Fruit fly (Drosophila melanogaster) whole organism, adult: Measurements from ENCODE around the gene Jon99Fi.
A peak's percentile ranks its signal among the peaks of the same experiment; 100 is the strongest.

ENCODE experiments used
- CG11617 ChIP-seq: fragments of 200-800 bp; sonication (Bioruptor generic); optimal IDR thresholded peaks from 2 replicates; lab custom pipeline; 2017; ENCODE audit warnings: mild to moderate bottlenecking, missing biosample characterization, missing genetic modification reagents, missing genetic modification characterization
- CG12768 ChIP-seq: fragments of 200-800 bp; sonication (Bioruptor generic); optimal IDR thresholded peaks from 2 replicates; lab custom pipeline; 2017; ENCODE audit warnings: missing biosample characterization, missing genetic modification characterization, mild to moderate bottlenecking, moderate library complexity, missing genetic modification reagents
- CG14711 ChIP-seq: fragments of 200-800 bp; sonication (Bioruptor generic); optimal IDR thresholded peaks from 2 replicates; lab custom pipeline; 2018; ENCODE audit warnings: missing biosample characterization, mild to moderate bottlenecking, missing genetic modification characterization, moderate library complexity
- CG1620 ChIP-seq: fragments of 200-800 bp; sonication (Bioruptor generic); optimal IDR thresholded peaks from 2 replicates; lab custom pipeline; 2016; ENCODE audit warnings: missing biosample characterization, missing genetic modification characterization
- CG33017 ChIP-seq: fragments of 200-800 bp; sonication (Bioruptor generic); optimal IDR thresholded peaks from 2 replicates; lab custom pipeline; 2018; ENCODE audit warnings: missing biosample characterization, mild to moderate bottlenecking, missing genetic modification characterization, moderate library complexity
- CG5204 ChIP-seq: fragments of 200-800 bp; sonication (Bioruptor generic); optimal IDR thresholded peaks from 2 replicates; lab custom pipeline; 2016; ENCODE audit warnings: missing biosample characterization, missing genetic modification characterization
- CG7045 ChIP-seq: fragments of 200-800 bp; sonication (Bioruptor generic); optimal IDR thresholded peaks from 2 replicates; lab custom pipeline; 2017; ENCODE audit warnings: missing biosample characterization, mild to moderate bottlenecking, missing genetic modification characterization
- CG7101 ChIP-seq: fragments of 200-800 bp; sonication (Bioruptor generic); optimal IDR thresholded peaks from 2 replicates; lab custom pipeline; 2018; ENCODE audit warnings: missing biosample characterization, mild to moderate bottlenecking, missing genetic modification characterization, moderate library complexity
- Clk ChIP-seq: fragments of 200-800 bp; sonication (Bioruptor generic); optimal IDR thresholded peaks from 2 replicates; lab custom pipeline; 2017; ENCODE audit warnings: missing biosample characterization, missing genetic modification characterization
- Crg-1 ChIP-seq: fragments of 200-800 bp; sonication (Bioruptor generic); optimal IDR thresholded peaks from 2 replicates; lab custom pipeline; 2016; ENCODE audit warnings: missing biosample characterization, missing genetic modification characterization
- Hr96 ChIP-seq: fragments of 200-800 bp; sonication (Bioruptor generic); optimal IDR thresholded peaks from 2 replicates; lab custom pipeline; 2016; ENCODE audit warnings: missing biosample characterization, missing genetic modification characterization
- Mnt ChIP-seq: fragments of 200-800 bp; sonication (Bioruptor generic); optimal IDR thresholded peaks from 2 replicates; lab custom pipeline; 2016; ENCODE audit warnings: missing biosample characterization, mild to moderate bottlenecking, missing genetic modification characterization
- bab1 ChIP-seq: fragments of 200-800 bp; sonication (Bioruptor generic); optimal IDR thresholded peaks from 3 replicates; lab custom pipeline; 2019; ENCODE audit warnings: missing biosample characterization, mild to moderate bottlenecking, missing genetic modification characterization, moderate library complexity
- cic ChIP-seq: fragments of 200-800 bp; sonication (Bioruptor generic); optimal IDR thresholded peaks from 2 replicates; lab custom pipeline; 2017; ENCODE audit warnings: missing biosample characterization, mild to moderate bottlenecking, missing genetic modification characterization, moderate library complexity
- cnc ChIP-seq, 2 experiments: fragments of >200 bp; optimal IDR thresholded peaks; 2 replicates each; lab custom pipeline; 2017
- kay ChIP-seq: fragments of 200-800 bp; sonication (Bioruptor generic); peaks from one replicate; lab custom pipeline; 2016; ENCODE audit warnings: missing biosample characterization, missing genetic modification characterization, borderline replicate concordance
- ovo ChIP-seq: fragments of 200-800 bp; sonication (Bioruptor generic); optimal IDR thresholded peaks from 2 replicates; lab custom pipeline; 2016; ENCODE audit warnings: missing biosample characterization, missing genetic modification characterization
- pad ChIP-seq: fragments of 200-800 bp; sonication (Bioruptor generic); optimal IDR thresholded peaks from 3 replicates; lab custom pipeline; 2017; ENCODE audit warnings: missing biosample characterization, missing genetic modification characterization, mild to moderate bottlenecking, moderate library complexity, missing genetic modification reagents
- tj ChIP-seq: fragments of 200-800 bp; sonication (Bioruptor generic); optimal IDR thresholded peaks from 3 replicates; lab custom pipeline; 2017; ENCODE audit warnings: missing biosample characterization, mild to moderate bottlenecking, missing genetic modification characterization, moderate library complexity
- toe ChIP-seq: fragments of 200-800 bp; sonication (Bioruptor generic); optimal IDR thresholded peaks from 2 replicates; lab custom pipeline; 2016; ENCODE audit warnings: missing biosample characterization, missing genetic modification characterization

Gene Jon99Fi

DNA sequence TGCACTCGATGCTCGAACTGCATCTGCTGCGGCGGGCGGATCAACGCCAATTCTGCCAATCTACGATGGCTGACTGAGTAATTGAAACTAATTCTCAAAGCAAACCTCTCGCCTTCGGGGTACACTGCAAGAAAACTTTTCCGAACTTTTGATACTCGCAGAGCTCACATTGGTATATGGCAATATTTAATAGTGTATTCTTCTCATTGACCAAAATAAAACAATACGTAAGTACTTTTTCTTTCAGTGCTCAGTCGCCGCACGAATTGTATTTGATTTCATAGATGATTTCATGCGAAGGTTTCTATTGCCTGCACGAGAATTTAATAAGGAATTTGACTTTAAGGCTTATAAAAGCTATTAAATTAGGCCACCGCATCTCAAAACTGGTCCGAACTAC, 36.9 kb downstream of the Jon99Fi start:
- no peak for TF ChIP-seq CG7045 (GFP tag; lab: Kevin White, UChicago)
- no peak for TF ChIP-seq cic (GFP tag; lab: Kevin White, UChicago)
- TF ChIP-seq pad (GFP tag; lab: Kevin White, UChicago) = no peak
- TF ChIP-seq cnc (optimal IDR thresholded peaks at IDR 0.05; lab: Kevin White, UChicago) = no peak
- TF ChIP-seq CG11617 (GFP tag; lab: Kevin White, UChicago) = no peak
- TF ChIP-seq tj = no peak

DNA sequence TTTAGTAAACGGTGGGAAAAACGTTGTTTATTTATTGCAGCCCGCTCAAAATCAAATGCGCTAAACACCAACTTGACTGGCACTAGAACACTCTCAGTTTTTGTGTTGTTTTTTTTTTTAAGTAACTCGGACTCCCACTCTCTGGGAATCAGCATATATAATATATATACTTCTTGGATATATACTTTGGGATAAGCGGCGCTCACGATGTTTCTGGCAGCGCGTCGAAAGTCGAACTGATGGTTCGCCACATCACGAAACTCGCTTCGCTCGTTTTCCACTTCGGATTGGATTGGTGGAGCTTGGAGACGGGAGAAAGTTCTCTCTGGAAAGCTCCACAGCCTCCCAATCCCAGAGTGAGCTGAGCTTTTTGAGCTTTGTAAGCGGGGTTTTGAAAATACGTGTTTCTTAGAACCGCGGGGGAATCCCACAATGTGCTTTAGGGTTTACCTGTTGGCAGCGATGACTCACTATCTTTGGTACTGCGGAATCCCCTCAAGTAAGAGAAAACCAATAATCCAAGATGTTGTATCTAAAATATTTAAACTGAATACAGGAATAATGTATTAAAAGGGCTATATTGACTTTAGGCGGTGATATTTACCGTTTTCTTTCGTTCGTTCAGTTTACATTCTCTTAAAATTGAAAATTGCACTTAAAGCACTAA, 38.2 kb downstream of the Jon99Fi start, which contains the start of gene jdp:
TSS of gene jdp (minus strand) at position 239 of the 667 bp plus-strand sequence.
- TF ChIP-seq toe (GFP tag; lab: Kevin White, UChicago) = peak; percentile 26
- TF ChIP-seq cic (GFP tag; lab: Kevin White, UChicago) = no peak
- TF ChIP-seq tj = no peak
- no peak for TF ChIP-seq pad (GFP tag; lab: Kevin White, UChicago)
- peak; percentile 89 for TF ChIP-seq kay (GFP tag; lab: Kevin White, UChicago)
- peak; percentile 39 for TF ChIP-seq CG33017 (tag; lab: Kevin White, UChicago)
- TF ChIP-seq CG12768 (GFP tag; lab: Kevin White, UChicago) = peak; percentile 29
- no peak for TF ChIP-seq bab1 (GFP tag; lab: Kevin White, UChicago)
- TF ChIP-seq CG5204 = no peak
- TF ChIP-seq CG7101 (tag; lab: Kevin White, UChicago) = peak; percentile 8

DNA sequence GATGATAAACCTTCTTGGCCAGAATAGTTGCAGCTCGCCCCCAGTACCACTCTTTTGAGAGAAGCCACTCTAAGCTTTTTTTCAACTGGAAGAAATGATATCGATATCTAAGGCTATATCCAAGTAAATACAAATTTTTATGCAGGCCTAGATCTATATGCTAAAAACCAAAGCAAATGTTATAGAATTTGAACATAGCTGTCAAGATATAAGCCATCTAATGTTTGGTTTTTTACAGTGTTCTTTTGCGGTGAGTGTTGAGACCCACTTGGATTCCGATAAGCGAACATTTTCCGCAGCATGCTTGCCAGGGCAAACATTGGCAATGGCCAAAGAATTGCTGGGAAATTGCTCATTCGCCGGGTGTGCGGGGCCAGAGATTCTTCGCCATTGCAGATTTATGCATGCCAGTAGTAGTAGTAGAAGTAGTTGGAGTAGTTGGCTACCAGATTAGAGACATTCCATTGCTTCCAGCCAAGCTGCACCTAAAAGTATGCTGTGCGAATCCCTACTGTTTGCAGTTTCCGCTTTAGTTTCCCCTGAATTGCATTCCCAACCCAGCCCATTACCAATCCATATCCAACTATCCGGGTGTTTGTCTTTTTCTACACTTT, 40.0 kb downstream of the Jon99Fi start:
- TF ChIP-seq CG11617 (GFP tag; lab: Kevin White, UChicago) = no peak
- TF ChIP-seq CG5204 = no peak
- TF ChIP-seq ovo (GFP tag; lab: Kevin White, UChicago) = no peak
- TF ChIP-seq cic (GFP tag; lab: Kevin White, UChicago) = no peak
- TF ChIP-seq CG12768 (GFP tag; lab: Kevin White, UChicago) = no peak
- TF ChIP-seq Crg-1 = no peak
- no peak for TF ChIP-seq cnc (optimal IDR thresholded peaks at IDR 0.05; lab: Kevin White, UChicago)
- no peak for TF ChIP-seq tj
- TF ChIP-seq toe (GFP tag; lab: Kevin White, UChicago) = no peak
- TF ChIP-seq Hr96 = no peak
- no peak for TF ChIP-seq kay (GFP tag; lab: Kevin White, UChicago)
- no peak for TF ChIP-seq CG7045 (GFP tag; lab: Kevin White, UChicago)
- TF ChIP-seq Mnt (GFP tag; lab: Kevin White, UChicago) = no peak
- TF ChIP-seq CG14711 (tag; lab: Kevin White, UChicago) = no peak
- no peak for TF ChIP-seq CG7101 (tag; lab: Kevin White, UChicago)

DNA sequence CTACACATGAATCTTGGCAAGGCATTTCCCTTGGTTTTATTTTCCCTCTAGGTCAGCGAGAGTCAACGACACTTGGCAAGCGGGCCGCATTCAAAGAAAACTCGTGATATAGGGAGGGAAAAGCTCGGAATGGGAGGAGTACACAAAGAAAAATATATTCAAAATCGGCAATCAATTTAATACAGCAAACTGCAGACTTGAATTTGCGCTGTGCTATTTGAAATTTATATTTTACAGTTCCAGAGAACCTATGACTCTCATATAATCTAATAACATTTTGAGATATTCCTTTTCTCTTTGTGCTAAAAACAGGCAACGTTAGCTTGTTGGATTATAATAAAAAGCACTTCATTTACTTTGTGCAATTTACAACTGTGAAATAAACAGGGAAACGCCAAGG, 40.8 kb downstream of the Jon99Fi start:
- TF ChIP-seq cic (GFP tag; lab: Kevin White, UChicago) (no peak), CG12768 (GFP tag; lab: Kevin White, UChicago) (no peak), cnc (optimal IDR thresholded peaks at IDR 0.05; lab: Kevin White, UChicago) (no peak), tj (no peak), CG5204 (no peak), ovo (GFP tag; lab: Kevin White, UChicago) (no peak), Hr96 (no peak), Clk (no peak), toe (GFP tag; lab: Kevin White, UChicago) (no peak), Mnt (GFP tag; lab: Kevin White, UChicago) (no peak), pad (GFP tag; lab: Kevin White, UChicago) (no peak), bab1 (GFP tag; lab: Kevin White, UChicago) (no peak), Crg-1 (no peak), CG7045 (GFP tag; lab: Kevin White, UChicago) (no peak), CG7101 (tag; lab: Kevin White, UChicago) (no peak), CG1620 (GFP tag; lab: Kevin White, UChicago) (no peak), CG33017 (tag; lab: Kevin White, UChicago) (no peak), CG14711 (tag; lab: Kevin White, UChicago) (no peak)

DNA sequence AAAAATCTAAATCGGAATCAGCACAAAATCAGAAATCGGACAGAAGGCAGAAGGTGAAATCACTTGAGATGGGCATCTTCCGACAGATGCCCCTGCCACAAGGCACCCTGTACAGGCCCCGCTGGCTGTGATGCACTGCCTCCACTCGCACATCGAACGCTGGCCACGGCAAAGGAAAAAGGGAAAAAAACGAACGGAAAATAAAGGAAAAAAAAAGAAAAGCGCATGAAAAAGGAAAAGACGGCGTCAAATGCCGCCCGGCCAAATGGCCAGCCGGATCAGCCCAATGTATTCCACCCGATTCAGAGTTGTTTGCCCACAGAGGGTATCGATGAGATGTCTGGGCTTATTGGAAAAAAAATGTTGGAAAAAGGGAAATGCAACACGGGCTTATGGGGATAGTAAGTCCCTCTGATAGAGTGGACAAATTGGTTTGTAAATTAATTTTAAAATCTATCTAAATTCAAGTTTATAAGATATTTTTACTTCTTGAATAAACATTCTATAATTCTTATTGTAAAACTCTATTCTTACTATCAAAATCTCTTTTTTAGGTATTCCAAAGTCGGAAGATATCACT, 42.5 kb downstream of the Jon99Fi start:
- TF ChIP-seq CG14711 (tag; lab: Kevin White, UChicago) = no peak
- no peak for TF ChIP-seq CG12768 (GFP tag; lab: Kevin White, UChicago)

DNA sequence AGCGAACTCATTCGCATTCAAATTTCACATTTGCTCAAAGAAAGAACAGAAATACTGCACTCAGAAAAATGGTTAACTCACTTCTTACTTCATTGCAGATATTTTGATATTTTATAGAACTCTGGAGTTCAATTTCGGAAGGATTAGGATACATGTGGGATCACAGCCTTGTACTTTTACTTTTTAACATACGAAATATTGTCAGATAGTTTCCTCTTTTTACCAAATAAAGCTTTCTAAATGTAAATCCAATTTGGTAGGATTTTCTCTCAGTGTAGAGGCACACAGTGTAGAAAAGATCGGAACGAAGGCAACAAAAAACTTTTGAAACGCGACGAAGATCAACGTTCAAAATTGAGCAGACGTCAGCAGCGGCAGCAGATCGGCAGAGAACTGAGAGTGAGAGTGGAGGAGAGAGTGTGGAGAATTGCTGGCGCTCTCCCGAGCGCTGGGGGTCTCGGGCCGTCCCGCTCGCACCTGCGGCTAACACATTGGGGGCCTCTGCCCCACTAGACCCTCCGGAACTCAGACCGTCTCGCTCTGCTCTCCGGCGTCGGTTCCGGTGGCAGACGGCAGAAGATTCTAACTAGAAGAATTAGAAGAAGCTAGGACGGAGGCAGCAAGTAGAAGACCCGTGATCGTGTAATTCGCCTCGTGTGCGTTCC, 43.4 kb downstream of the Jon99Fi start, which contains the start of gene tmod:
TSS of gene tmod (plus strand) at position 619 of the 665 bp plus-strand sequence.
- TF ChIP-seq CG12768 (GFP tag; lab: Kevin White, UChicago) (no peak), Hr96 (peak; percentile 10), tj (peak; percentile 77), bab1 (GFP tag; lab: Kevin White, UChicago) (peak; percentile 18), CG7045 (GFP tag; lab: Kevin White, UChicago) (no peak), Clk (no peak), kay (GFP tag; lab: Kevin White, UChicago) (no peak), CG11617 (GFP tag; lab: Kevin White, UChicago) (no peak), Crg-1 (no peak), CG5204 (no peak), ovo (GFP tag; lab: Kevin White, UChicago) (no peak), CG7101 (tag; lab: Kevin White, UChicago) (no peak), Mnt (GFP tag; lab: Kevin White, UChicago) (no peak), cnc (optimal IDR thresholded peaks at IDR 0.05; lab: Kevin White, UChicago) (no peak), toe (GFP tag; lab: Kevin White, UChicago) (no peak), pad (GFP tag; lab: Kevin White, UChicago) (peak; percentile 59), cic (GFP tag; lab: Kevin White, UChicago) (no peak), CG33017 (tag; lab: Kevin White, UChicago) (no peak), CG1620 (GFP tag; lab: Kevin White, UChicago) (no peak), CG14711 (tag; lab: Kevin White, UChicago) (peak; percentile 36)
